Fruit fly (Drosophila melanogaster): ENCODE measurements around the gene ppk10.
A peak's percentile ranks its signal among the peaks of the same experiment; 100 is the strongest.

ppk10 gene

dm6 chr2L:10488484-10489223, 36.5 kb upstream of the ppk10 start, which contains the start of the genes Cog4 and CG6144 (continued):
- TF ChIP-seq CG17361 (GFP tag; IDR thresholded peaks at IDR 0.05) (no peak), mirr (GFP tag; optimal IDR thresholded peaks at IDR 0.05) (no peak), nerfin-1 (tag; optimal IDR thresholded peaks at IDR 0.05) (peak; percentile 99), Side (GFP tag; optimal IDR thresholded peaks at IDR 0.05) (peak; percentile 33), Lim3 (GFP tag; IDR thresholded peaks at IDR 0.05) (no peak), grn (GFP tag; optimal IDR thresholded peaks at IDR 0.05) (peak; percentile 63), CG2116 (GFP tag; optimal IDR thresholded peaks at IDR 0.05) (peak; percentile 79), CG8944 (GFP tag; optimal IDR thresholded peaks at IDR 0.05) (no peak), CG16815 (GFP tag; optimal IDR thresholded peaks at IDR 0.05) (no peak), CG10366 (GFP tag; IDR thresholded peaks at IDR 0.05) (peak; percentile 13; the same call in 1 of the 2 replicates), CG32772 (GFP tag; IDR thresholded peaks at IDR 0.05) (0 out of 2 replicates have a peak, but pooled peaks have one; percentile 12), kay (GFP tag; optimal IDR thresholded peaks at IDR 0.05) (peak; percentile 30), psq (GFP tag; optimal IDR thresholded peaks at IDR 0.05) (no peak), CG7928 (GFP tag; optimal IDR thresholded peaks at IDR 0.05) (no peak), CG12391 (tag; optimal IDR thresholded peaks at IDR 0.05) (peak; percentile 54), CG10267 (tag; optimal IDR thresholded peaks at IDR 0.05) (peak; percentile 54), Atf6 (GFP tag; IDR thresholded peaks at IDR 0.05) (peak; percentile 66), CG2129 (GFP tag; IDR thresholded peaks at IDR 0.05; ENCODE audit: partially characterized antibody) (peak; percentile 63), Dek (tag; optimal IDR thresholded peaks at IDR 0.05) (no peak), CG7987 (GFP tag; optimal IDR thresholded peaks at IDR 0.05) (no peak), esg (GFP tag; conservative IDR thresholded peaks at IDR 0.05) (0 out of 2 replicates have a peak, but pooled peaks have one; percentile 7), CG12236 (GFP tag; optimal IDR thresholded peaks at IDR 0.05) (no peak), CG4820 (GFP tag; optimal IDR thresholded peaks at IDR 0.05) (no peak), Ada2b (GFP tag; IDR thresholded peaks at IDR 0.05) (peak; percentile 43; the same call in 1 of the 2 replicates), ttk (GFP tag; IDR thresholded peaks at IDR 0.05) (no peak), MBD-R2 (GFP tag; IDR thresholded peaks at IDR 0.05) (peak; percentile 87), CG2712 (tag; optimal IDR thresholded peaks at IDR 0.05) (no peak), pb (GFP tag; optimal IDR thresholded peaks at IDR 0.05) (no peak), zfh2 (GFP tag; optimal IDR thresholded peaks at IDR 0.05) (peak; percentile 6), Camta (GFP tag; optimal IDR thresholded peaks at IDR 0.05) (no peak), tin (GFP tag; optimal IDR thresholded peaks at IDR 0.05) (peak; percentile 2), amos (GFP tag; IDR thresholded peaks at IDR 0.05; ENCODE audit: partially characterized antibody) (peak; percentile 77), CHES-1-like (GFP tag; optimal IDR thresholded peaks at IDR 0.05) (peak; percentile 3), CG15514 (GFP tag; optimal IDR thresholded peaks at IDR 0.05) (peak; percentile 56), CG5180 (GFP tag; optimal IDR thresholded peaks at IDR 0.05) (no peak), CG14710 (tag; optimal IDR thresholded peaks at IDR 0.05) (peak; percentile 61), cg (GFP tag; optimal IDR thresholded peaks at IDR 0.05) (no peak), BEAF-32 (GFP tag; optimal IDR thresholded peaks at IDR 0.05) (peak; percentile 78), al (GFP tag; IDR thresholded peaks at IDR 0.05) (0 out of 2 replicates have a peak, but pooled peaks have one; percentile 17), stwl (tag; optimal IDR thresholded peaks at IDR 0.05) (peak; percentile 34), Opbp (GFP tag; IDR thresholded peaks at IDR 0.05; ENCODE audit: partially characterized antibody) (peak; percentile 68), CG4617 (GFP tag; optimal IDR thresholded peaks at IDR 0.05; ENCODE audit: borderline replicate concordance) (peak; percentile 55), CG6689 (GFP tag; IDR thresholded peaks at IDR 0.05) (peak; percentile 63), knrl (GFP tag; IDR thresholded peaks at IDR 0.05; ENCODE audit: partially characterized antibody) (peak; percentile 77), Ets97D (GFP tag; optimal IDR thresholded peaks at IDR 0.05) (peak; percentile 29), hb (GFP tag; IDR thresholded peaks at IDR 0.05; ENCODE audit: partially characterized antibody) (peak; percentile 27; the same call in 2 of the 3 replicates), Deaf1 (tag; optimal IDR thresholded peaks at IDR 0.05) (no peak), Med (GFP tag) (peak; percentile 63), CkIIα-i1 (GFP tag; IDR thresholded peaks at IDR 0.05) (no peak)

Measured in whole organism, embryonic.